Worm (Caenorhabditis elegans): Measurements from ENCODE around the gene otpl-8.

- no peak for TF ChIP-seq nhr-11 (tag; optimal IDR thresholded peaks at IDR 0.05)
- no peak for TF ChIP-seq snpc-4 (tag; optimal IDR thresholded peaks at IDR 0.05)
- no peak for TF ChIP-seq nhr-76 (tag; optimal IDR thresholded peaks at IDR 0.05)
- TF ChIP-seq nhr-12 (tag; optimal IDR thresholded peaks at IDR 0.05) = no peak
- no peak for TF ChIP-seq lin-39 (tag; optimal IDR thresholded peaks at IDR 0.05)
- TF ChIP-seq ceh-9 (tag; optimal IDR thresholded peaks at IDR 0.05) = no peak
These were observed 10.3 kb downstream of the otpl-8 start, which contains the start of gene E01G6.1 for ce11 chrX:12260381-12260931.

Data from whole organism, L3 larva.